Worm (Caenorhabditis elegans): ENCODE data around the gene tni-4.

The tni-4 gene

DNA sequence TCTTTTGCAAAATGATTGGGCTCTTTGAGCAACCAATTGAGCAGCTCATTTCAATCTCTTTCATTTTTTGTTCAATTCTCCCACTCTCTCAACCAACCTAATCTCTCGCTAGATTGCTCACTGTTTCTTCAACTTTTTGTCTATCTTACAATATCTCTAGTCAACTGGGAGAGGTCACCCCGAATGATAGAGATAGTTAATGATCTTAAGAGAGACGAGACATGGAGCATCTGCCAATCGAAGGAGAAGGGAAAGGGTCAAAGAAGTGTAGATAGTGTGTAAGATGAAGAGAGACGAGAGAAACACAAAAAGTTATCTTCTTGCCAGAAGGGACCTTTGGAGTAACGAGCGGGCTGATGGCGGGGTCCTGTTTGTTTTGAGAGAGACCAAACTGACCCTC, 35.1 kb upstream of the tni-4 start:
- TF ChIP-seq fkh-6 (tag; optimal IDR thresholded peaks at IDR 0.05) (no peak), mec-3 (tag; optimal IDR thresholded peaks at IDR 0.05; ENCODE audit: borderline replicate concordance) (no peak), dmd-4 (tag; optimal IDR thresholded peaks at IDR 0.05; ENCODE audit: borderline replicate concordance) (no peak), ceh-48 (tag; optimal IDR thresholded peaks at IDR 0.05) (no peak), syd-9 (tag; optimal IDR thresholded peaks at IDR 0.05) (no peak), pha-4 (tag; optimal IDR thresholded peaks at IDR 0.05) (no peak), hlh-15 (tag; optimal IDR thresholded peaks at IDR 0.05) (no peak), unc-55 (GFP tag; optimal IDR thresholded peaks at IDR 0.05) (peak; percentile 58), ttx-3 (tag; optimal IDR thresholded peaks at IDR 0.05) (no peak), ztf-16 (tag; optimal IDR thresholded peaks at IDR 0.05) (no peak), elt-2 (tag; optimal IDR thresholded peaks at IDR 0.05) (peak; percentile 14), tbx-2 (tag; optimal IDR thresholded peaks at IDR 0.05) (peak; percentile 12), ceh-19 (GFP tag; optimal IDR thresholded peaks at IDR 0.05) (no peak), madf-2 (tag; optimal IDR thresholded peaks at IDR 0.05) (no peak), hlh-8 (tag; optimal IDR thresholded peaks at IDR 0.05) (no peak), hlh-30 (tag; optimal IDR thresholded peaks at IDR 0.05; ENCODE audit: insufficient read depth) (no peak), ceh-34 (tag; optimal IDR thresholded peaks at IDR 0.05) (no peak), ref-2 (tag; optimal IDR thresholded peaks at IDR 0.05) (peak; percentile 16), ceh-22 (tag; optimal IDR thresholded peaks at IDR 0.05) (peak; percentile 7), sdc-2 (tag; optimal IDR thresholded peaks at IDR 0.05) (no peak), ceh-31 (tag; optimal IDR thresholded peaks at IDR 0.05) (no peak), dve-1 (tag; optimal IDR thresholded peaks at IDR 0.05) (no peak), F13H6.1 (tag; optimal IDR thresholded peaks at IDR 0.05) (no peak), nfya-1 (tag; optimal IDR thresholded peaks at IDR 0.05) (peak; percentile 74), ceh-30 (tag; optimal IDR thresholded peaks at IDR 0.05) (no peak), T23F11.4 (GFP tag; optimal IDR thresholded peaks at IDR 0.05) (no peak), unc-3 (GFP tag; conservative IDR thresholded peaks at IDR 0.05) (no peak), unc-3 (tag; optimal IDR thresholded peaks at IDR 0.05) (no peak), pros-1 (tag; optimal IDR thresholded peaks at IDR 0.05) (no peak), nhr-232 (tag; optimal IDR thresholded peaks at IDR 0.05) (no peak), sox-4 (tag; optimal IDR thresholded peaks at IDR 0.05) (no peak), lim-6 (tag; optimal IDR thresholded peaks at IDR 0.05) (no peak), pax-1 (tag; optimal IDR thresholded peaks at IDR 0.05) (no peak), ceh-9 (tag; optimal IDR thresholded peaks at IDR 0.05) (no peak), ceh-18 (tag; optimal IDR thresholded peaks at IDR 0.05) (peak; percentile 50), odd-2 (tag; optimal IDR thresholded peaks at IDR 0.05) (no peak), hlh-13 (GFP tag; optimal IDR thresholded peaks at IDR 0.05) (no peak), npax-4 (tag; optimal IDR thresholded peaks at IDR 0.05) (no peak), gmeb-2 (tag; optimal IDR thresholded peaks at IDR 0.05) (no peak), zip-5 (tag; optimal IDR thresholded peaks at IDR 0.05) (no peak), C38D4.7 (GFP tag; optimal IDR thresholded peaks at IDR 0.05) (no peak), rnt-1 (tag; optimal IDR thresholded peaks at IDR 0.05) (no peak), elt-4 (tag; optimal IDR thresholded peaks at IDR 0.05) (no peak), pat-9 (tag; optimal IDR thresholded peaks at IDR 0.05) (no peak), ceh-2 (tag; optimal IDR thresholded peaks at IDR 0.05) (no peak), unc-86 (tag; optimal IDR thresholded peaks at IDR 0.05) (no peak), unc-42 (tag; optimal IDR thresholded peaks at IDR 0.05) (no peak), eyg-1 (tag; optimal IDR thresholded peaks at IDR 0.05) (no peak), ets-4 (tag; optimal IDR thresholded peaks at IDR 0.05) (no peak), pqm-1 (tag; optimal IDR thresholded peaks at IDR 0.05) (no peak), C08G9.2 (tag; optimal IDR thresholded peaks at IDR 0.05) (no peak), sox-2 (GFP tag; IDR thresholded peaks at IDR 0.05) (no peak), che-1 (tag; optimal IDR thresholded peaks at IDR 0.05) (no peak), pag-3 (tag; optimal IDR thresholded peaks at IDR 0.05; ENCODE audit: borderline replicate concordance) (no peak), fkh-10 (GFP tag; optimal IDR thresholded peaks at IDR 0.05) (no peak)
